Fruit fly (Drosophila melanogaster) whole organism, larva: ENCODE data around the gene Ir94h.
A peak's percentile ranks its signal among the peaks of the same experiment; 100 is the strongest.

Source experiments
- noc ChIP-seq: fragments of 200-800 bp; sonication (Bioruptor generic); optimal IDR thresholded peaks from 3 replicates; lab custom pipeline; 2019; ENCODE audit warnings: missing biosample characterization, mild to moderate bottlenecking, missing genetic modification characterization, moderate library complexity

The Ir94h gene

DNA sequence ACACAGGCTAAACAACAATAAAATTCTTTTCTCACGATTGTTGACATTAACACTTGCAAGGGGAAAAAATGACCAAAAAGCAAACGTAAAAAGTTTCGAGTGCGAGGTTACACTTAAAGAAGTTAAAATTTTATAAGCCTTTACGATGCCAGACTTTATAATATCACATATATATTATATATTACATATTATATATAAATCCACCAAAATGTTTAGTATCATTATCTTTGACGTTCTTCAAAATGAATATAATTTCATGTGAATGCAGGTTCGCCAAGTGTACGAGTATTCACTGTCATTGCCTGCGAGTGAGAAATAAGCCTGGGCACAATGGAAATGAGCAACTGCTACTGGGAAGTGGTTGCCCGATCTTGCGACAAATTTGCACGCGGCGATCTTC lies 21.0 kb downstream of the Ir94h start:
- no peak for TF ChIP-seq noc (tag; lab: Kevin White, UChicago)

DNA sequence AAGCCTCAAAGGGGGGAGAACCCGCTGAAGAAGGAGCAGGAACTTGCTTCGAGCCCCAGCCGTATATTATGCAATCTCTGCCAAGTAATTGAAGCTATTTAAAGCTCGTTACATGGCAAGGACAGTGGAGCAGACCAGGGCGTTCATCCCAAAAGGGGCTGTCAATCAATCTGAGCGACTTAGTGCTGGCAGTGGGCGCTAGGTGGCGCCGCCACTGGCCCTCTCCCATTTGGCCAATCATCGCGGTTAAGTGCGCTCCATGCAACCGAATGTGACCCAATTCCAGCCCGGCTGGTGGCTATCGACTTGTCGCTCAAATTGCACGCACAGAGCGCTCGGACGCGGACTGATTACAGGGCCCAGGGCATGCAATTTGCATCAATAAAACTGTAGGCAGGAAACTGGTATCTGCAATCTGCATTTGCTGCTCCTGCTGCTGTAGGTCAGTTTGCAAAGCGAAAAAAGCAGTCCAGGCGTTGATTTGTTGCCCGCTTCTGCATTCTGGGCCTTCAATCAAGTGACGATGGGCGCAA lies 22.2 kb downstream of the Ir94h start:
- TF ChIP-seq noc (tag; lab: Kevin White, UChicago) = no peak

- TF ChIP-seq noc (tag; lab: Kevin White, UChicago) = no peak
Observed at dm6 chr3R:23511356-23511755, 24.1 kb downstream of the Ir94h start.

DNA sequence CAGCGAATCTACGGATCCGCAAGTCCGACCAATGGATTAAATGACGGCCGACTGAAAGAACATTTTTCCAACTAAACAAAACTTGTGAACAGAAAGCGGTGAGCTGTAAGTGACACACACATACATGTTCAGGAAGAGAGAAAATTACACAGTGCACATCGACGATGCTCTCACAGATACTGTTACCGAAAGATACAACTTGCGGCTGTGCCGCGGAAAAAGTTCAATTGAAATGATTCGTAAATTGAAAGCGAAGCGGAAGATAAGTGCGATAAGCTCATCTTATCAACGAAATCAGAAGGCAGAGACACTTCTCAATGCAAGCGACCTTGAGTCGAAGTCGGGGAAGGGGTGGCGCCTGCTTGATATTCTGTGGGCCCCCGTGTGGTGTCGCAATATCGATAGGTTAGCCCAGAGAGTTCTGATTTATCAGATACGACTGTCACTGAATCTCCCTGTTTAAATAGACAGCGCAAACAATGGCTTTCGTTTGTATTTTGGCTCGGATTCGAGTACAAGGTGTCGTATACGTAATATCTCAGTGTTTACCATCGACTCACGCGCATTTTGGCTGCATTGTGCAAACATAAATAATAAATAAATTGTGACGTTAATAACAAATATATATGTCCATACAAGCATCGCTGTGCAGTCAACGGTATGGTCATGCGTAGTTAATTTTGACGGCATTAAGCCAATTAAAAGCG lies 32.2 kb downstream of the Ir94h start, which contains the start of gene Irk2:
TSS of gene Irk2 (minus strand) at position 51 of the 707 bp plus-strand sequence.
- TF ChIP-seq noc (tag; lab: Kevin White, UChicago) = no peak

dm6 chr3R:23521483-23521882 lies 34.2 kb downstream of the Ir94h start, which contains the start of gene CG10177:
Gene CG10177, minus strand, starts transcription at chr3R:23521583.
- TF ChIP-seq noc (tag; lab: Kevin White, UChicago) = no peak

DNA sequence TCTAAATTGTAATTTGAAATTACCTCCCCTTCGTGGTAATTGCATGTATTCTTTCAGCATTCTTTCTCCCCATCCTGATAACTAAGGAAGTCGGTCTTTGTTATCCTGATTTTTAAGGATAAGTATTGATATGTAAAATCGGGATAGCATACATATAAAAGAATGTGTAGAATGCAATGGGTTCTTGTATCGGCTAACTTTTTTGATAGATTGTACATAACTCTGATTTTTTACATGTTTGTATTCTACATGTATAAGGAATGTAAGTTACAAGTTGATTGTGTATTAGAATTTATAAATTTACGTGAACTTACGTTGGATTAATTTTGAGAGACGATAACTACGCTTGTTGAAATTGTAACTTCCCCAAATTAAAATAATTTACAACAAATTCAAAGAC lies 35.0 kb downstream of the Ir94h start:
- TF ChIP-seq noc (tag; lab: Kevin White, UChicago) = no peak

DNA sequence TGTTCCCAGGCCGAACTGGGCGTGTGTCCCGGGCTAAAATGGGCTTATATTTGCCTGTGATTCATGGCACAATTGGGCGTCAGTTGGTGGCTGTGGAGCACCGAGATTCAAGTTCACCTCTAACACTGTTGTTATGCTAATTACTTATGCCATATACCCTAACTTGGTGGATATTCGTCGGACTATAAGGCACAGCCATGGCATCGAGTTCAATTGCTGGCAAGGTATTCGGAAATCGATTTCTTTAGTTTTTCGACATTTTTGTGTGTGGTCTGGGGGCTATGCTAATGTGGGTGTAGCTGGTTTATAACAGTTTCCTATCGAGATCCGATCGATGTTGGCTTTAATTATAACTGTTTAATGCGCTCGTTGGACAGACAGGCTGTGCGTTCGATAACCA lies 38.8 kb downstream of the Ir94h start:
- TF ChIP-seq noc (tag; lab: Kevin White, UChicago) = no peak

dm6 chr3R:23527396-23527795 lies 40.1 kb downstream of the Ir94h start:
- TF ChIP-seq noc (tag; lab: Kevin White, UChicago) = no peak

DNA sequence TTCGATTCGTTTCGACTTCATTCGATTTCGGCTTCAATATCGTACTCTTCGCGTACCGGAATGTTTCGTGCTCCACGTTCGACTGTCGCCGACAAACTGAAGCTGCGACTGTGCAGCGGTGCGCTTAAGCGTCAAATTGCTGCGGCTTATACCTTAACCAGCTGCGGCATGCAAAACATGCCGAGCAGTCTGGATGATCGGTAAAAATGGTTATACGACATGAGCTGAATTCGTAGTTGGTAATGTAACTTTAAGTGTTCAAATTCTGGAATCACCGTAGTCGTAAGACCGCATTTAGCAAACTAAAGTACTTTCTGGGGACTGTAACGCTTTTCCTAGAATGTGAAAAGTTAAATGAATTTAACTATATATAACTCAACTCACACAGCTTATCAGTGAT lies 43.6 kb downstream of the Ir94h start, which contains the start of gene CG10175:
TSS of gene CG10175 (minus strand) at position 101 of the 400 bp plus-strand sequence.
- TF ChIP-seq noc (tag; lab: Kevin White, UChicago) = no peak

dm6 chr3R:23534609-23535008 lies 47.3 kb downstream of the Ir94h start, which contains the start of gene Ugt303B3:
Gene Ugt303B3, minus strand, starts transcription at chr3R:23534767.
- TF ChIP-seq noc (tag; lab: Kevin White, UChicago) = peak; percentile 31

- TF ChIP-seq noc (tag; lab: Kevin White, UChicago) = no peak
Observed at dm6 chr3R:23536610-23537009, 49.3 kb downstream of the Ir94h start, which contains the start of gene Ugt303B1. Gene Ugt303B1, minus strand, starts transcription at chr3R:23536710.

DNA sequence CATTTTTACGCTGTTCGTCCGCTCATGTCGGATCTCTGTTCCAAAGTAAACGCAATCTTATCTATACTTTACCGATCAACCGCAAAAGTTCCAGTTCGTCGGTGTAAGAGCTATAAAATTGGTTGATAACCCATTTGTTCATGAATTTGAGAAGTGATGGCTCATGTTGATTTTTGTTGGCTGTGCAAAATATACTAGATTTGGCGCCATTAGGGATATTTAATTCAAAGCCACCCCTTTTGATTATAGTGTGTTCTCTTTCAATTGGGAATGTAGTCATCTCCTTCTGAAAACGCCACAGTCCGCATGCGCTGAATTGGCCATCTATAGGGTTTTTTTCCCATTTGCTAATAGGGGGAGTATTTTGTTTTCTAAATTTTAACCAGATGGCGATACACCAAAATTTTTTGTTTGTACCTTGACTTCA lies 51.4 kb downstream of the Ir94h start, which contains the start of gene Ugt303B2:
TSS of gene Ugt303B2 (minus strand) at position 190 of the 427 bp plus-strand sequence.
- TF ChIP-seq noc (tag; lab: Kevin White, UChicago) = no peak
